Fruit fly (Drosophila melanogaster) whole organism, embryonic: ENCODE data around the gene CG10413.

Experiments
- Adf1 ChIP-seq: fragments of 200-800 bp; sonication (Bioruptor generic); IDR thresholded peaks from 2 replicates; pipeline ENCODE4 v1.3.6; 2022; ENCODE audit warnings: missing biosample characterization, missing genetic modification characterization
- Awh ChIP-seq: fragments of 200-800 bp; sonication (Bioruptor generic); IDR thresholded peaks from 2 replicates; pipeline ENCODE4, ENCODE4 v1.3.6; 2022; ENCODE audit warnings: missing biosample characterization, missing genetic modification characterization
- CG10321 ChIP-seq: fragments of 200-800 bp; sonication (Bioruptor generic); IDR thresholded peaks from 2 replicates; pipeline ENCODE4 v1.3.6; 2022; ENCODE audit warnings: missing biosample characterization, missing genetic modification characterization
- CG10431 ChIP-seq: fragments of 200-800 bp; sonication (Bioruptor generic); optimal IDR thresholded peaks from 3 replicates; lab custom pipeline; 2018; ENCODE audit warnings: missing biosample characterization, mild to moderate bottlenecking, missing genetic modification characterization
- CG11085 ChIP-seq: fragments of 200-800 bp; sonication (Bioruptor generic); IDR thresholded peaks from 2 replicates; pipeline ENCODE4 v1.3.6; 2022; ENCODE audit warnings: missing biosample characterization, missing genetic modification characterization
- CG11696 ChIP-seq: fragments of 200-800 bp; sonication (Bioruptor generic); IDR thresholded peaks from 2 replicates; pipeline ENCODE4 v1.3.6; 2022; ENCODE audit warnings: missing biosample characterization, missing genetic modification characterization
- CG12659 ChIP-seq: fragments of 200-800 bp; sonication (Bioruptor generic); optimal IDR thresholded peaks from 3 replicates; lab custom pipeline; 2017; ENCODE audit warnings: mild to moderate bottlenecking, missing biosample characterization, missing genetic modification reagents, missing genetic modification characterization
- CG12744 ChIP-seq: fragments of 200-800 bp; sonication (Bioruptor generic); optimal IDR thresholded peaks from 2 replicates; lab custom pipeline; 2016; ENCODE audit warnings: missing biosample characterization, missing genetic modification characterization
- CG12942 ChIP-seq: fragments of 200-800 bp; sonication (Bioruptor generic); optimal IDR thresholded peaks from 3 replicates; lab custom pipeline; 2016; ENCODE audit warnings: missing biosample characterization, missing genetic modification characterization
- CG15601 ChIP-seq: fragments of 200-800 bp; sonication (Bioruptor generic); optimal IDR thresholded peaks from 3 replicates; lab custom pipeline; 2019; ENCODE audit warnings: missing biosample characterization, mild to moderate bottlenecking, missing genetic modification characterization, moderate library complexity
- CG2129 ChIP-seq: fragments of 200-800 bp; sonication (Bioruptor generic); IDR thresholded peaks from 2 replicates; pipeline ENCODE4 v1.3.6; 2022; ENCODE audit warnings: missing biosample characterization, missing genetic modification characterization; ENCODE audit not compliant: partially characterized antibody
- CG30403 ChIP-seq: fragments of 200-800 bp; sonication (Bioruptor generic); optimal IDR thresholded peaks from 3 replicates; lab custom pipeline; 2016; ENCODE audit warnings: missing biosample characterization, missing genetic modification characterization
- CG31365 ChIP-seq: fragments of 200-800 bp; sonication (Bioruptor generic); optimal IDR thresholded peaks from 2 replicates; lab custom pipeline; 2018; ENCODE audit warnings: missing biosample characterization, mild to moderate bottlenecking, missing genetic modification characterization
- CG31441 ChIP-seq: fragments of 200-800 bp; sonication (Bioruptor generic); IDR thresholded peaks from 2 replicates; pipeline ENCODE4 v1.3.6; 2022; ENCODE audit warnings: missing biosample characterization, missing genetic modification characterization
- CG34224 ChIP-seq: fragments of 200-800 bp; sonication (Bioruptor generic); IDR thresholded peaks from 3 replicates; pipeline ENCODE4 v1.3.6; 2022; ENCODE audit warnings: missing biosample characterization, missing genetic modification characterization; ENCODE audit not compliant: partially characterized antibody
- CG6689 ChIP-seq: fragments of 200-800 bp; sonication (Bioruptor generic); IDR thresholded peaks from 2 replicates; pipeline ENCODE4 v1.3.6; 2022; ENCODE audit warnings: missing biosample characterization, missing genetic modification characterization
- CG7556 ChIP-seq: fragments of 200-800 bp; sonication (Bioruptor generic); optimal IDR thresholded peaks from 2 replicates; lab custom pipeline; 2017; ENCODE audit warnings: missing biosample characterization, mild to moderate bottlenecking, missing genetic modification characterization
- CG7987 ChIP-seq: fragments of 200-800 bp; sonication (Bioruptor generic); optimal IDR thresholded peaks from 2 replicates; lab custom pipeline; 2018; ENCODE audit warnings: missing biosample characterization, mild to moderate bottlenecking, missing genetic modification characterization, moderate library complexity
- CG8290 ChIP-seq, 3 experiments: fragments of 200-800 bp; sonication (Bioruptor generic); optimal IDR thresholded peaks; 2 replicates each; lab custom pipeline; 2016 to 2019; ENCODE audit warnings: missing biosample characterization in 3 of 3, missing genetic modification characterization in 3 of 3, mild to moderate bottlenecking in 2 of 3, moderate library complexity in 1 of 3
- CG8359 ChIP-seq: fragments of 200-800 bp; sonication (Bioruptor generic); optimal IDR thresholded peaks from 2 replicates; lab custom pipeline; 2017; ENCODE audit warnings: missing biosample characterization, mild to moderate bottlenecking, missing genetic modification characterization, borderline replicate concordance
- CG8765 ChIP-seq: fragments of 200-800 bp; sonication (Bioruptor generic); IDR thresholded peaks from 2 replicates; pipeline ENCODE4 v1.3.6; 2022; ENCODE audit warnings: missing biosample characterization, missing genetic modification characterization
- CG9797 ChIP-seq: fragments of 200-800 bp; sonication (Bioruptor generic); optimal IDR thresholded peaks from 3 replicates; lab custom pipeline; 2018; ENCODE audit warnings: missing biosample characterization, mild to moderate bottlenecking, missing genetic modification characterization
- CoRest ChIP-seq: fragments of 200-800 bp; sonication (Bioruptor generic); optimal IDR thresholded peaks from 3 replicates; lab custom pipeline; 2018; ENCODE audit warnings: missing biosample characterization, mild to moderate bottlenecking, missing genetic modification characterization, moderate library complexity
- Deaf1 ChIP-seq: fragments of 200-800 bp; optimal IDR thresholded peaks from 3 replicates; lab custom pipeline; 2019; ENCODE audit warnings: missing biosample characterization, mild to moderate bottlenecking, missing genetic modification characterization, moderate library complexity
- Dip3 ChIP-seq: fragments of 200-800 bp; sonication (Bioruptor generic); optimal IDR thresholded peaks from 3 replicates; lab custom pipeline; 2016; ENCODE audit warnings: missing biosample characterization, missing genetic modification characterization
- Elba2 ChIP-seq: fragments of 200-800 bp; sonication (Bioruptor generic); optimal IDR thresholded peaks from 3 replicates; lab custom pipeline; 2016; ENCODE audit warnings: missing biosample characterization, missing genetic modification characterization
- Fer2 ChIP-seq: fragments of 200-800 bp; sonication (Bioruptor generic); optimal IDR thresholded peaks from 2 replicates; lab custom pipeline; 2018; ENCODE audit warnings: missing biosample characterization, mild to moderate bottlenecking, missing genetic modification characterization, moderate library complexity
- HHEX ChIP-seq: fragments of 200-800 bp; sonication (Bioruptor generic); optimal IDR thresholded peaks from 3 replicates; lab custom pipeline; 2017; ENCODE audit warnings: missing biosample characterization, mild to moderate bottlenecking, missing genetic modification characterization, missing genetic modification reagents
- HLH3B ChIP-seq: fragments of 200-800 bp; sonication (Bioruptor generic); IDR thresholded peaks from 2 replicates; pipeline ENCODE4 v1.3.6; 2022; ENCODE audit warnings: missing biosample characterization, missing genetic modification characterization
- Hsf ChIP-seq: fragments of 200-800 bp; sonication (Bioruptor generic); optimal IDR thresholded peaks from 3 replicates; lab custom pipeline; 2016; ENCODE audit warnings: missing biosample characterization, missing genetic modification characterization
- PHDP ChIP-seq: fragments of 200-800 bp; sonication (Bioruptor generic); optimal IDR thresholded peaks from 3 replicates; lab custom pipeline; 2018; ENCODE audit warnings: missing biosample characterization, mild to moderate bottlenecking, missing genetic modification characterization, moderate library complexity
- Ptx1 ChIP-seq: fragments of 200-800 bp; sonication (Bioruptor generic); IDR thresholded peaks from 2 replicates; pipeline ENCODE4 v1.3.6; 2022; ENCODE audit warnings: missing biosample characterization, missing genetic modification characterization
- TFAM ChIP-seq: fragments of 200-800 bp; sonication (Bioruptor generic); optimal IDR thresholded peaks from 2 replicates; lab custom pipeline; 2017; ENCODE audit warnings: missing biosample characterization, missing genetic modification characterization, inconsistent platforms
- ab ChIP-seq: fragments of 200-800 bp; sonication (Bioruptor generic); optimal IDR thresholded peaks from 2 replicates; lab custom pipeline; 2016; ENCODE audit warnings: missing biosample characterization, missing genetic modification characterization
- ara ChIP-seq: fragments of 200-800 bp; sonication (Bioruptor generic); IDR thresholded peaks from 2 replicates; pipeline ENCODE4 v1.3.6; 2022; ENCODE audit warnings: missing biosample characterization, missing genetic modification characterization
- chn ChIP-seq: fragments of 200-800 bp; sonication (Bioruptor generic); optimal IDR thresholded peaks from 2 replicates; lab custom pipeline; 2016; ENCODE audit warnings: missing biosample characterization, missing genetic modification characterization
- da ChIP-seq: fragments of 200-800 bp; sonication (Bioruptor generic); optimal IDR thresholded peaks from 2 replicates; lab custom pipeline; 2016; ENCODE audit warnings: missing biosample characterization, missing genetic modification characterization
- dm ChIP-seq: fragments of 200-800 bp; sonication (Bioruptor generic); optimal IDR thresholded peaks from 3 replicates; lab custom pipeline; 2016; ENCODE audit warnings: missing biosample characterization, missing genetic modification characterization
- exex ChIP-seq: fragments of 200-800 bp; sonication (Bioruptor generic); optimal IDR thresholded peaks from 4 replicates; lab custom pipeline; 2018; ENCODE audit warnings: missing biosample characterization, mild to moderate bottlenecking, missing genetic modification characterization, moderate library complexity
- fd64A ChIP-seq: fragments of 200-800 bp; sonication (Bioruptor generic); optimal IDR thresholded peaks from 3 replicates; lab custom pipeline; 2018; ENCODE audit warnings: missing biosample characterization, mild to moderate bottlenecking, missing genetic modification characterization
- gfzf ChIP-seq: fragments of 200-800 bp; sonication (Bioruptor generic); optimal IDR thresholded peaks from 2 replicates; lab custom pipeline; 2016; ENCODE audit warnings: missing biosample characterization, mild to moderate bottlenecking, missing genetic modification characterization, moderate library complexity
- jigr1 ChIP-seq: fragments of 200-800 bp; sonication (Bioruptor generic); IDR thresholded peaks from 3 replicates; pipeline ENCODE4 v1.3.6; 2022; ENCODE audit warnings: missing biosample characterization, missing genetic modification characterization
- lov ChIP-seq, 2 experiments: fragments of 200-800 bp in 1 of 2; fragments of >200 bp in 1 of 2; sonication (Bioruptor generic) in 1 of 2; IDR thresholded peaks in 1 of 2; optimal IDR thresholded peaks in 1 of 2; 2 replicates in 1 of 2; 3 replicates in 1 of 2; pipeline versions ENCODE4 v1.3.6 to Lab custom; 2017 to 2022; ENCODE audit warnings: missing biosample characterization in 1 of 2, missing genetic modification characterization in 1 of 2
- mld ChIP-seq: fragments of 200-800 bp; sonication (Bioruptor generic); IDR thresholded peaks from 3 replicates; pipeline ENCODE4 v1.3.6; 2022; ENCODE audit warnings: missing biosample characterization, missing genetic modification characterization; ENCODE audit not compliant: partially characterized antibody
- p53 ChIP-seq: fragments of 200-800 bp; sonication (Bioruptor generic); optimal IDR thresholded peaks from 2 replicates; lab custom pipeline; 2016; ENCODE audit warnings: missing biosample characterization, missing genetic modification characterization
- phol ChIP-seq: fragments of 200-800 bp; sonication (Bioruptor generic); optimal IDR thresholded peaks from 3 replicates; lab custom pipeline; 2018; ENCODE audit warnings: missing biosample characterization, mild to moderate bottlenecking, missing genetic modification characterization, moderate library complexity
- sc ChIP-seq, 3 experiments: fragments of >200 bp in 2 of 3; fragments of 200-800 bp in 1 of 3; sonication (Bioruptor generic) in 1 of 3; optimal IDR thresholded peaks; 2 replicates in 2 of 3; 3 replicates in 1 of 3; lab custom pipeline; 2017; ENCODE audit warnings: mild to moderate bottlenecking in 1 of 3, missing biosample characterization in 1 of 3, missing genetic modification characterization in 1 of 3, missing genetic modification reagents in 1 of 3
- ssp ChIP-seq: fragments of 200-800 bp; sonication (Bioruptor generic); IDR thresholded peaks from 2 replicates; pipeline ENCODE4 v1.3.6; 2022; ENCODE audit warnings: missing biosample characterization, missing genetic modification characterization
- zfh1 ChIP-seq: fragments of 200-800 bp; sonication (Bioruptor generic); IDR thresholded peaks from 3 replicates; pipeline ENCODE4 v1.3.6; 2022; ENCODE audit warnings: missing biosample characterization, missing genetic modification characterization

Gene CG10413

DNA sequence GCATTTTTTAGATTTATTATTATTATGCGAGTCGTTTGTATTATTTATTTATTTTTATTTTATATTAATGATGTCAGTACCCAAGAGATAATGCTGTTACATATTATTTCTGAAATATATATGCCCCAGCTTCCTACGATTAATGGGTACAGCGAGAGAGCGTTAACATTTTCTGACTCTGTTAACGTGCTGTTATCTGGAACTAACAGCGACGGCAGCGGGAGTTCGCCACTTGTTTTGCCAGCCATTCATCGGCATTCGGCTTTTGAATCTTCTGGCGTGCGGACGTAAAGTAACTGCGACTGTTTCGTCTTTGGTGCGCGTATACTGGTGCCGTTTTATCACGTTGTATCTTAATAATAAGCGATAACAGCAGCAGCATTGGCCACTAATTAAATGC is 12.0 kb upstream of the CG10413 start, which contains the start of gene MESR3 (continued):
- TF ChIP-seq CG8765 (GFP tag; lab: Robert Waterston, UW) (0 out of 2 replicates have a peak, but pooled peaks have one; percentile 15), CG8359 (GFP tag; lab: Kevin White, UChicago) (peak; percentile 39), fd64A (peak; percentile 24), CG10431 (GFP tag; lab: Kevin White, UChicago) (no peak), Hsf (GFP tag; lab: Kevin White, UChicago) (no peak), CG12744 (GFP tag; lab: Kevin White, UChicago) (no peak), chn (GFP tag; lab: Kevin White, UChicago) (peak; percentile 27), CG31365 (tag; lab: Kevin White, UChicago) (peak; percentile 45), CG12659 (GFP tag; lab: Kevin White, UChicago) (peak; percentile 53), lov (optimal IDR thresholded peaks at IDR 0.05; lab: Kevin White, UChicago) (no peak), lov (GFP tag; IDR thresholded peaks at IDR 0.05; lab: Robert Waterston, UW) (0 out of 3 replicates have a peak, but pooled peaks have one; percentile 18), CG11696 (GFP tag; lab: Robert Waterston, UW) (peak; percentile 71), CG30403 (GFP tag; lab: Kevin White, UChicago) (peak; percentile 66), phol (tag; lab: Kevin White, UChicago) (peak; percentile 74), CG12942 (no peak), Fer2 (tag; lab: Kevin White, UChicago) (peak; percentile 15), gfzf (GFP tag; lab: Kevin White, UChicago) (no peak), Deaf1 (tag; lab: Kevin White, UChicago) (peak; percentile 92), CG15601 (tag; lab: Kevin White, UChicago) (peak; percentile 69), CG11085 (peak; percentile 31; the same call in 1 of the 2 replicates), ara (peak; percentile 58; the same call in 1 of the 2 replicates), CG7556 (GFP tag; lab: Kevin White, UChicago) (peak; percentile 56), ab (GFP tag; lab: Kevin White, UChicago) (no peak), Elba2 (no peak), CG6689 (peak; percentile 70), PHDP (tag; lab: Kevin White, UChicago) (peak; percentile 58), Ptx1 (GFP tag; lab: Robert Waterston, UW) (no peak; the same call in 1 of the 2 replicates), CG34224 (GFP tag; lab: Robert Waterston, UW) (no peak), Awh (GFP tag; lab: Robert Waterston, UW) (peak; percentile 56; the same call in 1 of the 2 replicates), Adf1 (GFP tag; lab: Robert Waterston, UW) (peak; percentile 45; the same call in 1 of the 2 replicates), p53 (GFP tag; lab: Kevin White, UChicago) (peak; percentile 7), CG7987 (GFP tag; lab: Kevin White, UChicago) (peak; percentile 73), zfh1 (GFP tag; lab: Robert Waterston, UW) (peak; percentile 19; the same call in 1 of the 3 replicates), HHEX (GFP tag; lab: Kevin White, UChicago) (peak; percentile 44), exex (peak; percentile 66), CG9797 (GFP tag; lab: Kevin White, UChicago) (no peak), CG8290 (GFP tag; optimal IDR thresholded peaks at IDR 0.05; lab: Kevin White, UChicago) (peak; percentile 46), CG8290 (tag; optimal IDR thresholded peaks at IDR 0.05; lab: Kevin White, UChicago) (no peak), Dip3 (GFP tag; lab: Kevin White, UChicago) (no peak), sc (optimal IDR thresholded peaks at IDR 0.05; lab: Kevin White, UChicago) (no peak), sc (GFP tag; optimal IDR thresholded peaks at IDR 0.05; lab: Kevin White, UChicago) (no peak), ssp (GFP tag; lab: Robert Waterston, UW) (no peak), mld (GFP tag; lab: Robert Waterston, UW) (no peak), TFAM (GFP tag; lab: Kevin White, UChicago) (no peak), CG10321 (peak; percentile 26; the same call in 1 of the 2 replicates), CoRest (tag; lab: Kevin White, UChicago) (peak; percentile 74), dm (no peak), da (GFP tag; lab: Kevin White, UChicago) (no peak), CG2129 (no peak), jigr1 (no peak), HLH3B (GFP tag; lab: Robert Waterston, UW) (peak; percentile 72; the same call in 1 of the 2 replicates), CG31441 (GFP tag; lab: Robert Waterston, UW) (peak; percentile 92)
